Worm (Caenorhabditis elegans): ENCODE measurements around the gene best-19.

DNA sequence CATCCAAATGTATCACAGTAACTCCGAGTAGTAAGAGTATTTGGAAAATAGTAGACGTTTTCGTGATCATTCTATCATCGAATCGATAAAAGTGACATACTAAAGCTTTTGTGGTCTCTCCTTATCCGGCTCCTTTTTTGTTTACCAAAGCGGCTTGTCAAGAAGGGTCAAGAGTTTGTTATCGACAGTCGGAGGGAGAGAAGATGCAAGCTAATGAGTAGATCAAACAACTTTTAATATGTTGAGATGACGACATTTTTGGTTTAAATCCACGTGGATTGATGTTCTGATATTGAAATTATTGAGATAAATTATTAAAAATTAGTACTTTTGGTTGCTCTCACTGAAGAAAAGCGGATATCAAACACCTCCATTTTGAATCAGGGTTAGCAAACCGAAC is 7.9 kb downstream of the best-19 start, which contains the start of gene T21D12.7:
- TF ChIP-seq nhr-28 (tag; optimal IDR thresholded peaks at IDR 0.05) (no peak), bed-3 (GFP tag; optimal IDR thresholded peaks at IDR 0.05) (no peak), unc-62 (GFP tag; optimal IDR thresholded peaks at IDR 0.05) (no peak), pha-4 (tag; optimal IDR thresholded peaks at IDR 0.05) (no peak), lin-13 (tag; optimal IDR thresholded peaks at IDR 0.05) (no peak), nhr-237 (tag; optimal IDR thresholded peaks at IDR 0.05) (no peak), nhr-76 (tag; optimal IDR thresholded peaks at IDR 0.05) (no peak), elt-3 (tag; optimal IDR thresholded peaks at IDR 0.05) (no peak), snpc-4 (tag; optimal IDR thresholded peaks at IDR 0.05) (no peak), zip-8 (tag; optimal IDR thresholded peaks at IDR 0.05) (no peak), cnd-1 (tag; optimal IDR thresholded peaks at IDR 0.05) (no peak), blmp-1 (tag; optimal IDR thresholded peaks at IDR 0.05) (no peak)
